Worm (Caenorhabditis elegans) whole organism, L1 larva: ENCODE measurements around the gene Y66C5A.2.

Source experiments
- efl-1 ChIP-seq, 4 experiments: fragments of 150-350 bp; optimal IDR thresholded peaks in 3 of 4; peaks in 1 of 4; 1 replicate in 1 of 4; 2 replicates in 3 of 4; lab custom pipeline; 2014; ENCODE audit warnings: missing biosample characterization in 2 of 4, missing genetic modification characterization in 2 of 4, missing genetic modification reagents in 2 of 4
- elt-3 ChIP-seq, 6 experiments: fragments of 150-350 bp in 1 of 6; sonication (generic microtip); optimal IDR thresholded peaks; 2 replicates each; lab custom pipeline; 2017 to 2018; ENCODE audit warnings: missing biosample characterization in 6 of 6, missing genetic modification characterization in 6 of 6, inconsistent platforms in 1 of 6
- lin-14 ChIP-seq: fragments of 200-800 bp; sonication (Bioruptor generic); optimal IDR thresholded peaks from 2 replicates; lab custom pipeline; 2018; ENCODE audit warnings: mild to moderate bottlenecking, missing genetic modification characterization, moderate library complexity, missing compliant biosample characterization
- lin-39 ChIP-seq: fragments of 150-350 bp; optimal IDR thresholded peaks from 2 replicates; lab custom pipeline; 2014; ENCODE audit warnings: missing biosample characterization, missing genetic modification reagents, missing genetic modification characterization
- nhr-11 ChIP-seq: fragments of 150-350 bp; optimal IDR thresholded peaks from 2 replicates; lab custom pipeline; 2014; ENCODE audit warnings: missing biosample characterization, missing genetic modification characterization
- nhr-28 ChIP-seq: fragments of 150-350 bp; optimal IDR thresholded peaks from 2 replicates; lab custom pipeline; 2014; ENCODE audit warnings: missing biosample characterization, missing genetic modification characterization
- nhr-76 ChIP-seq: sonication (generic microtip); optimal IDR thresholded peaks from 2 replicates; lab custom pipeline; 2017; ENCODE audit warnings: missing biosample characterization, missing genetic modification characterization

ce11 chrX:14460412-14460811 lies at the start of gene Y66C5A.2:
- no peak for TF ChIP-seq lin-39
- no peak for TF ChIP-seq efl-1 (optimal IDR thresholded peaks at IDR 0.05; lab: Kevin White, UChicago)
- no peak for TF ChIP-seq efl-1 (GFP tag; optimal IDR thresholded peaks at IDR 0.05 in 1 of 2; lab: Kevin White, UChicago)
- TF ChIP-seq nhr-28 (tag; lab: Kevin White, UChicago), result no peak
- no peak for TF ChIP-seq lin-14
- TF ChIP-seq nhr-76 (tag; lab: Kevin White, UChicago), result no peak
- TF ChIP-seq nhr-11 (tag; lab: Kevin White, UChicago), result no peak
- no peak for TF ChIP-seq elt-3 (tag; optimal IDR thresholded peaks at IDR 0.05; lab: Kevin White, UChicago)
